Worm (Caenorhabditis elegans) whole organism, L4 larva: Measurements from ENCODE around the gene srj-9.

Experiments
- F49E8.2 ChIP-seq: sonication (generic microtip); optimal IDR thresholded peaks from 2 replicates; lab custom pipeline; 2016; ENCODE audit warnings: missing compliant biosample characterization, mild to moderate bottlenecking, missing genetic modification characterization, borderline replicate concordance
- T26A8.4 ChIP-seq: fragments of 200-800 bp; sonication (Bioruptor generic); IDR thresholded peaks from 2 replicates; pipeline ENCODE4 v1.3.6; 2022; ENCODE audit warnings: missing genetic modification characterization, missing compliant biosample characterization
- Y75B8A.6 ChIP-seq: fragments of 200-800 bp; sonication (Bioruptor generic); IDR thresholded peaks from 2 replicates; pipeline ENCODE4 v1.3.6; 2022; ENCODE audit warnings: missing genetic modification reagents, missing genetic modification characterization, missing compliant biosample characterization
- ZK337.2 ChIP-seq: fragments of 200-800 bp; sonication (Bioruptor generic); IDR thresholded peaks from 2 replicates; pipeline ENCODE4 v1.3.6; 2022; ENCODE audit warnings: missing genetic modification reagents, missing genetic modification characterization, missing compliant biosample characterization
- aly-2 ChIP-seq: sonication (generic microtip); optimal IDR thresholded peaks from 2 replicates; lab custom pipeline; 2018; ENCODE audit warnings: missing biosample characterization, missing genetic modification characterization
- ama-1 ChIP-seq: fragments of 150-350 bp; optimal IDR thresholded peaks from 2 replicates; lab custom pipeline; 2014; ENCODE audit warnings: inconsistent platforms, mixed read lengths
- arid-1 ChIP-seq: fragments of 200-800 bp; sonication (Bioruptor generic); conservative IDR thresholded peaks from 2 replicates; pipeline ENCODE4 v1.3.6; 2022; ENCODE audit warnings: missing genetic modification reagents, missing genetic modification characterization, missing compliant biosample characterization
- ceh-20 ChIP-seq: fragments of 200-800 bp; sonication (Bioruptor generic); IDR thresholded peaks from 2 replicates; pipeline ENCODE4 v1.3.6; 2022; ENCODE audit warnings: missing genetic modification reagents, missing genetic modification characterization, missing compliant biosample characterization
- ceh-28 ChIP-seq: fragments of 150-350 bp; optimal IDR thresholded peaks from 2 replicates; lab custom pipeline; 2014; ENCODE audit warnings: missing biosample characterization, missing genetic modification reagents, missing genetic modification characterization
- ceh-82 ChIP-seq: sonication (generic microtip); optimal IDR thresholded peaks from 2 replicates; lab custom pipeline; 2017; ENCODE audit warnings: missing biosample characterization, missing genetic modification characterization
- cey-2 ChIP-seq: sonication (generic microtip); optimal IDR thresholded peaks from 3 replicates; lab custom pipeline; 2017; ENCODE audit warnings: missing genetic modification characterization, mild to moderate bottlenecking, missing compliant biosample characterization, antibody characterized with exemption, borderline replicate concordance; ENCODE audit not compliant: insufficient read depth
- ctbp-1 ChIP-seq: fragments of 200-800 bp; sonication (Bioruptor generic); IDR thresholded peaks from 2 replicates; pipeline ENCODE4 v1.3.6; 2022; ENCODE audit warnings: missing genetic modification reagents, missing genetic modification characterization, missing compliant biosample characterization
- daf-12 ChIP-seq: fragments of 150-350 bp; optimal IDR thresholded peaks from 2 replicates; lab custom pipeline; 2014; ENCODE audit warnings: missing biosample characterization, missing genetic modification reagents, missing genetic modification characterization
- daf-16 ChIP-seq, 3 experiments: sonication (generic microtip); optimal IDR thresholded peaks; 2 replicates each; lab custom pipeline; 2016 to 2017; ENCODE audit warnings: missing genetic modification characterization in 3 of 3, missing genetic modification reagents in 3 of 3, mild to moderate bottlenecking in 2 of 3, missing compliant biosample characterization in 2 of 3, missing biosample characterization in 1 of 3, moderate library complexity in 1 of 3
- daf-19 ChIP-seq: fragments of 200-800 bp; sonication (Bioruptor generic); conservative IDR thresholded peaks from 2 replicates; pipeline ENCODE4 v1.3.6; 2022; ENCODE audit warnings: missing genetic modification characterization, missing compliant biosample characterization
- dmd-6 ChIP-seq: fragments of 200-800 bp; sonication (Bioruptor generic); IDR thresholded peaks from 2 replicates; pipeline ENCODE4 v1.3.6; 2022; ENCODE audit warnings: missing genetic modification reagents, missing genetic modification characterization, missing compliant biosample characterization
- egl-43 ChIP-seq: fragments of 200-800 bp; sonication (Bioruptor generic); IDR thresholded peaks from 2 replicates; pipeline ENCODE4 v1.3.6; 2022; ENCODE audit warnings: missing genetic modification reagents, missing genetic modification characterization, missing compliant biosample characterization
- gei-8 ChIP-seq: fragments of 200-800 bp; sonication (Bioruptor generic); optimal IDR thresholded peaks from 2 replicates; lab custom pipeline; 2018; ENCODE audit warnings: mild to moderate bottlenecking, missing genetic modification characterization, missing compliant biosample characterization
- hif-1 ChIP-seq, 2 experiments: sonication (generic microtip); optimal IDR thresholded peaks; 2 replicates each; lab custom pipeline; 2016 to 2017; ENCODE audit warnings: missing compliant biosample characterization in 2 of 2, missing genetic modification characterization in 2 of 2, missing genetic modification reagents in 2 of 2, missing genotype in 2 of 2, mild to moderate bottlenecking in 1 of 2
- hlh-11 ChIP-seq: fragments of 200-800 bp; sonication (Bioruptor generic); optimal IDR thresholded peaks from 2 replicates; lab custom pipeline; 2018; ENCODE audit warnings: mild to moderate bottlenecking, missing genetic modification characterization, missing compliant biosample characterization
- hlh-30 ChIP-seq: sonication (generic microtip); optimal IDR thresholded peaks from 2 replicates; lab custom pipeline; 2017; ENCODE audit warnings: antibody characterized with exemption, mild to moderate bottlenecking, missing genetic modification characterization, missing compliant biosample characterization; ENCODE audit not compliant: insufficient read depth
- hmg-1.1 ChIP-seq: fragments of 200-800 bp; sonication (Bioruptor generic); IDR thresholded peaks from 2 replicates; pipeline ENCODE4 v1.3.6; 2022; ENCODE audit warnings: missing genetic modification reagents, missing genetic modification characterization, missing compliant biosample characterization
- jun-1 ChIP-seq: fragments of 150-350 bp; optimal IDR thresholded peaks from 2 replicates; lab custom pipeline; 2014; ENCODE audit warnings: missing biosample characterization, missing genetic modification reagents, missing genetic modification characterization
- lin-1 ChIP-seq: fragments of 200-800 bp; sonication (Bioruptor generic); IDR thresholded peaks from 2 replicates; pipeline ENCODE4 v1.3.6; 2022; ENCODE audit warnings: missing genetic modification reagents, missing genetic modification characterization, missing compliant biosample characterization
- lin-13 ChIP-seq: fragments of 150-350 bp; optimal IDR thresholded peaks from 2 replicates; lab custom pipeline; 2014; ENCODE audit warnings: missing biosample characterization, missing genetic modification reagents, missing genetic modification characterization
- lin-15B ChIP-seq: fragments of 150-350 bp; sonication (generic microtip); optimal IDR thresholded peaks from 3 replicates; lab custom pipeline; 2014; ENCODE audit warnings: missing biosample characterization, missing genetic modification characterization
- lin-29 ChIP-seq: fragments of 200-800 bp; sonication (Bioruptor generic); IDR thresholded peaks from 2 replicates; pipeline ENCODE4 v1.3.6; 2022; ENCODE audit warnings: missing genetic modification reagents, missing genetic modification characterization, missing compliant biosample characterization
- lin-39 ChIP-seq: fragments of 150-350 bp; optimal IDR thresholded peaks from 2 replicates; lab custom pipeline; 2014; ENCODE audit warnings: missing biosample characterization, missing genetic modification reagents, missing genetic modification characterization
- madf-9 ChIP-seq: fragments of 200-800 bp; sonication (Bioruptor generic); conservative IDR thresholded peaks from 2 replicates; pipeline ENCODE4 v1.3.6; 2022; ENCODE audit warnings: missing genetic modification reagents, missing genetic modification characterization, missing compliant biosample characterization
- mdl-1 ChIP-seq, 2 experiments: fragments of 150-350 bp in 1 of 2; sonication (generic microtip) in 1 of 2; optimal IDR thresholded peaks; 2 replicates each; lab custom pipeline; 2014 to 2017; ENCODE audit warnings: missing biosample characterization in 2 of 2, missing genetic modification characterization in 2 of 2
- mes-2 ChIP-seq: sonication (generic microtip); optimal IDR thresholded peaks from 2 replicates; lab custom pipeline; 2016; ENCODE audit warnings: missing genotype, mild to moderate bottlenecking, missing genetic modification characterization, missing compliant biosample characterization; ENCODE audit not compliant: poor library complexity, severe bottlenecking
- mxl-2 ChIP-seq: fragments of 200-800 bp; sonication (Bioruptor generic); conservative IDR thresholded peaks from 2 replicates; pipeline ENCODE4 v1.3.6; 2022; ENCODE audit warnings: missing genetic modification reagents, missing genetic modification characterization, missing compliant biosample characterization
- nhr-10 ChIP-seq: fragments of 150-350 bp; optimal IDR thresholded peaks from 2 replicates; lab custom pipeline; 2014; ENCODE audit warnings: missing biosample characterization, missing genetic modification characterization
- nhr-11 ChIP-seq: fragments of 150-350 bp; optimal IDR thresholded peaks from 2 replicates; lab custom pipeline; 2014; ENCODE audit warnings: missing biosample characterization, missing genetic modification characterization
- nhr-111 ChIP-seq: fragments of 200-800 bp; sonication (Bioruptor generic); optimal IDR thresholded peaks from 2 replicates; lab custom pipeline; 2018; ENCODE audit warnings: mild to moderate bottlenecking, missing genetic modification characterization, missing compliant biosample characterization
- nhr-28 ChIP-seq: fragments of 150-350 bp; optimal IDR thresholded peaks from 2 replicates; lab custom pipeline; 2014; ENCODE audit warnings: missing biosample characterization, missing genetic modification characterization
- nhr-42 ChIP-seq: fragments of 200-800 bp; sonication (Bioruptor generic); IDR thresholded peaks from 2 replicates; pipeline ENCODE4 v1.3.6; 2022; ENCODE audit warnings: missing genetic modification characterization, missing compliant biosample characterization
- nhr-6 ChIP-seq: fragments of 150-350 bp; optimal IDR thresholded peaks from 2 replicates; lab custom pipeline; 2014; ENCODE audit warnings: missing biosample characterization, missing genetic modification characterization
- nhr-76 ChIP-seq: fragments of 150-350 bp; optimal IDR thresholded peaks from 2 replicates; lab custom pipeline; 2014; ENCODE audit warnings: missing biosample characterization, missing genetic modification characterization
- pha-4 ChIP-seq, 2 experiments: fragments of 150-350 bp in 1 of 2; fragments of 200-800 bp in 1 of 2; sonication (Bioruptor generic) in 1 of 2; IDR thresholded peaks in 1 of 2; optimal IDR thresholded peaks in 1 of 2; 2 replicates each; pipeline versions ENCODE4 v1.3.6 to Lab custom; 2014 to 2022; ENCODE audit warnings: missing genetic modification characterization in 2 of 2, missing genetic modification reagents in 2 of 2, missing biosample characterization in 1 of 2, missing compliant biosample characterization in 1 of 2
- rbr-2 ChIP-seq: sonication (generic microtip); optimal IDR thresholded peaks from 2 replicates; lab custom pipeline; 2016; ENCODE audit warnings: missing genotype, missing genetic modification characterization, missing compliant biosample characterization
- set-16 ChIP-seq: fragments of 200-800 bp; sonication (Bioruptor generic); IDR thresholded peaks from 2 replicates; pipeline ENCODE4 v1.3.6; 2022; ENCODE audit warnings: missing genetic modification reagents, missing genetic modification characterization, missing compliant biosample characterization
- skn-1 ChIP-seq: fragments of 150-350 bp; optimal IDR thresholded peaks from 2 replicates; lab custom pipeline; 2014; ENCODE audit warnings: missing biosample characterization, missing genetic modification characterization
- spr-3 ChIP-seq: fragments of 200-800 bp; sonication (Bioruptor generic); optimal IDR thresholded peaks from 2 replicates; lab custom pipeline; 2018; ENCODE audit warnings: mild to moderate bottlenecking, missing genetic modification characterization, missing compliant biosample characterization
- tra-1 ChIP-seq: fragments of 200-800 bp; sonication (Bioruptor generic); IDR thresholded peaks from 2 replicates; pipeline ENCODE4 v1.3.6; 2022; ENCODE audit warnings: missing genetic modification reagents, missing genetic modification characterization, missing compliant biosample characterization
- zfp-2 ChIP-seq: sonication (generic microtip); optimal IDR thresholded peaks from 2 replicates; lab custom pipeline; 2016; ENCODE audit warnings: mild to moderate bottlenecking, missing genetic modification characterization, missing compliant biosample characterization
- zip-11 ChIP-seq: fragments of 200-800 bp; sonication (Bioruptor generic); IDR thresholded peaks from 2 replicates; pipeline ENCODE4 v1.3.6; 2022; ENCODE audit warnings: missing genetic modification characterization, missing compliant biosample characterization

Gene srj-9

ce11 chrV:3391005-3391404 lies 40.7 kb upstream of the srj-9 start (continued):
- no peak for TF ChIP-seq lin-29
- TF ChIP-seq pha-4 (GFP tag; IDR thresholded peaks at IDR 0.05; lab: Robert Waterston, UW) = no peak
- TF ChIP-seq pha-4 (tag; optimal IDR thresholded peaks at IDR 0.05; lab: Kevin White, UChicago) = peak; percentile 70
- TF ChIP-seq cey-2 (tag; lab: Kevin White, UChicago) = peak; percentile 18
- TF ChIP-seq nhr-42 (GFP tag; lab: Robert Waterston, UW) = no peak
- no peak for TF ChIP-seq gei-8 (GFP tag; lab: Kevin White, UChicago)
- TF ChIP-seq jun-1 (tag; lab: Kevin White, UChicago) = peak; percentile 45
- TF ChIP-seq dmd-6 (GFP tag; lab: Robert Waterston, UW) = peak; percentile 94
- no peak for TF ChIP-seq ceh-28
- peak; percentile 7 for TF ChIP-seq zfp-2 (tag; lab: Kevin White, UChicago)
- TF ChIP-seq hlh-11 = peak; percentile 93
- TF ChIP-seq lin-13 (GFP tag; lab: Kevin White, UChicago) = peak; percentile 38
- TF ChIP-seq daf-19 (GFP tag; lab: Robert Waterston, UW) = no peak
- TF ChIP-seq tra-1 (GFP tag; lab: Robert Waterston, UW) = 0 out of 2 replicates have a peak, but pooled peaks have one; percentile 31
- TF ChIP-seq zip-11 (GFP tag; lab: Robert Waterston, UW) = no peak
- peak; percentile 71 for TF ChIP-seq rbr-2
- TF ChIP-seq nhr-76 (tag; lab: Kevin White, UChicago) = peak; percentile 62
- TF ChIP-seq spr-3 = no peak
- TF ChIP-seq hlh-30 (tag; lab: Kevin White, UChicago) = peak; percentile 73
- peak; percentile 43 to 80 for TF ChIP-seq mdl-1 (tag; optimal IDR thresholded peaks at IDR 0.05; lab: Kevin White, UChicago)
- no peak for TF ChIP-seq ama-1 (lab: Kevin White, UChicago)
- TF ChIP-seq T26A8.4 (GFP tag; lab: Robert Waterston, UW) = peak; percentile 44; the same call in 1 of the 2 replicates
- peak; percentile 12 for TF ChIP-seq nhr-10 (tag; lab: Kevin White, UChicago)
- no peak for TF ChIP-seq Y75B8A.6 (GFP tag; lab: Robert Waterston, UW)
- TF ChIP-seq lin-15B (tag; lab: Kevin White, UChicago) = no peak
- peak; percentile 86 for TF ChIP-seq nhr-6 (tag; lab: Kevin White, UChicago)
- no peak for TF ChIP-seq skn-1 (tag; lab: Kevin White, UChicago)
- no peak for TF ChIP-seq ZK337.2 (GFP tag; lab: Robert Waterston, UW)
- no peak; the same call in 1 of the 2 replicates for TF ChIP-seq mxl-2
- TF ChIP-seq madf-9 (GFP tag; lab: Robert Waterston, UW) = 0 out of 2 replicates have a peak, but pooled peaks have one; percentile 30
- TF ChIP-seq hmg-1.1 (GFP tag; lab: Robert Waterston, UW) = peak; percentile 78
- TF ChIP-seq daf-16 (GFP tag; optimal IDR thresholded peaks at IDR 0.05; lab: Kevin White, UChicago) = peak in 1 of 2 experiments; percentile 43
- TF ChIP-seq daf-16 (tag; optimal IDR thresholded peaks at IDR 0.05; lab: Kevin White, UChicago) = no peak
- no peak for TF ChIP-seq lin-39
- no peak for TF ChIP-seq arid-1
- peak; percentile 57; the same call in 1 of the 2 replicates for TF ChIP-seq ctbp-1
- peak; percentile 75 for TF ChIP-seq mes-2 (tag; lab: Kevin White, UChicago)
- TF ChIP-seq nhr-111 (GFP tag; lab: Kevin White, UChicago) = no peak
- TF ChIP-seq ceh-20 (GFP tag; lab: Robert Waterston, UW) = peak; percentile 49; the same call in 1 of the 2 replicates
- no peak for TF ChIP-seq lin-1 (GFP tag; lab: Robert Waterston, UW)
- peak; percentile 83 for TF ChIP-seq nhr-11 (tag; lab: Kevin White, UChicago)

- no peak for TF ChIP-seq hif-1 (tag; optimal IDR thresholded peaks at IDR 0.05; lab: Kevin White, UChicago)
- no peak for TF ChIP-seq ceh-20 (GFP tag; lab: Robert Waterston, UW)
- no peak for TF ChIP-seq lin-39
- no peak for TF ChIP-seq hlh-11
- TF ChIP-seq daf-12 (tag; lab: Kevin White, UChicago) = no peak
- no peak for TF ChIP-seq F49E8.2 (tag; lab: Kevin White, UChicago)
- 0 out of 2 replicates have a peak, but pooled peaks have one; percentile 4 for TF ChIP-seq egl-43 (GFP tag; lab: Robert Waterston, UW)
- TF ChIP-seq mes-2 (tag; lab: Kevin White, UChicago) = no peak
- no peak for TF ChIP-seq aly-2 (tag; lab: Kevin White, UChicago)
- TF ChIP-seq ceh-82 (tag; lab: Kevin White, UChicago) = no peak
- no peak for TF ChIP-seq nhr-28 (tag; lab: Kevin White, UChicago)
- TF ChIP-seq set-16 (GFP tag; lab: Robert Waterston, UW) = peak; percentile 72
- TF ChIP-seq ceh-28 = no peak
- TF ChIP-seq, all 104 proteins: peak for 2
Measured at ce11 chrV:3394065-3394464, 37.7 kb upstream of the srj-9 start.
